Worm (Caenorhabditis elegans): ENCODE measurements around the gene F42G4.6.

F42G4.6 gene

ce11 chrII:13078848-13079428, at the start of gene F42G4.6:
Gene F42G4.6, plus strand, starts transcription at chrII:13079378.
- TF ChIP-seq lin-13 (GFP tag; optimal IDR thresholded peaks at IDR 0.05): no peak
- TF ChIP-seq ztf-4 (tag; optimal IDR thresholded peaks at IDR 0.05): no peak
- TF ChIP-seq sma-3 (GFP tag; optimal IDR thresholded peaks at IDR 0.05): no peak
- no peak for TF ChIP-seq mdl-1 (tag; optimal IDR thresholded peaks at IDR 0.05)
- no peak for TF ChIP-seq peb-1 (tag; optimal IDR thresholded peaks at IDR 0.05)
- no peak for TF ChIP-seq mbf-1 (tag; optimal IDR thresholded peaks at IDR 0.05)
- TF ChIP-seq blmp-1 (tag; optimal IDR thresholded peaks at IDR 0.05; ENCODE audit: insufficient read depth): no peak
- TF ChIP-seq nhr-10 (tag; optimal IDR thresholded peaks at IDR 0.05): no peak
- no peak for TF ChIP-seq alr-1 (tag; optimal IDR thresholded peaks at IDR 0.05)
- no peak for TF ChIP-seq lsy-2 (tag; optimal IDR thresholded peaks at IDR 0.05)
- TF ChIP-seq ZK546.5 (tag; optimal IDR thresholded peaks at IDR 0.05): no peak
- TF ChIP-seq unc-55 (GFP tag; optimal IDR thresholded peaks at IDR 0.05): no peak
- TF ChIP-seq F13H6.1 (tag; optimal IDR thresholded peaks at IDR 0.05): no peak
- TF ChIP-seq crh-2 (tag; optimal IDR thresholded peaks at IDR 0.05): peak; percentile 26
- TF ChIP-seq mab-5 (tag; optimal IDR thresholded peaks at IDR 0.05): no peak
- TF ChIP-seq fos-1 (tag; optimal IDR thresholded peaks at IDR 0.05): peak; percentile 74
- TF ChIP-seq ztf-11 (tag; optimal IDR thresholded peaks at IDR 0.05): no peak
- TF ChIP-seq ztf-1 (GFP tag; conservative IDR thresholded peaks at IDR 0.05): no peak
- TF ChIP-seq sma-9 (GFP tag; optimal IDR thresholded peaks at IDR 0.05): peak; percentile 12
- TF ChIP-seq sma-9 (tag; optimal IDR thresholded peaks at IDR 0.05): no peak
- TF ChIP-seq unc-62 (GFP tag; optimal IDR thresholded peaks at IDR 0.05): no peak
- TF ChIP-seq gmeb-1 (tag; optimal IDR thresholded peaks at IDR 0.05): peak; percentile 49
- no peak for TF ChIP-seq unc-39 (tag; optimal IDR thresholded peaks at IDR 0.05)
- TF ChIP-seq egl-27 (tag; optimal IDR thresholded peaks at IDR 0.05): no peak
- TF ChIP-seq skn-1 (tag; optimal IDR thresholded peaks at IDR 0.05): no peak
- TF ChIP-seq snpc-4 (tag; optimal IDR thresholded peaks at IDR 0.05): no peak

ce11 chrII:13030051-13030437, 49.1 kb upstream of the F42G4.6 start:
- TF ChIP-seq aly-2 (tag; optimal IDR thresholded peaks at IDR 0.05): no peak
- TF ChIP-seq blmp-1 (tag; optimal IDR thresholded peaks at IDR 0.05; ENCODE audit: insufficient read depth): no peak
- no peak for TF ChIP-seq egl-27 (tag; optimal IDR thresholded peaks at IDR 0.05)
- no peak for TF ChIP-seq ztf-1 (GFP tag; conservative IDR thresholded peaks at IDR 0.05)
- no peak for TF ChIP-seq nhr-77 (tag; optimal IDR thresholded peaks at IDR 0.05)
- no peak for TF ChIP-seq peb-1 (tag; optimal IDR thresholded peaks at IDR 0.05)
- TF ChIP-seq elt-1 (tag; optimal IDR thresholded peaks at IDR 0.05): no peak
- TF ChIP-seq mab-5 (tag; optimal IDR thresholded peaks at IDR 0.05): no peak
- no peak for TF ChIP-seq nhr-129 (tag; optimal IDR thresholded peaks at IDR 0.05)
- TF ChIP-seq nhr-21 (tag; optimal IDR thresholded peaks at IDR 0.05): no peak
- no peak for TF ChIP-seq unc-55 (GFP tag; optimal IDR thresholded peaks at IDR 0.05)
- TF ChIP-seq lsy-2 (tag; optimal IDR thresholded peaks at IDR 0.05): no peak
- no peak for TF ChIP-seq elt-3 (tag; optimal IDR thresholded peaks at IDR 0.05)
- no peak for TF ChIP-seq lin-11 (tag; optimal IDR thresholded peaks at IDR 0.05)
- TF ChIP-seq sem-4 (tag; optimal IDR thresholded peaks at IDR 0.05): no peak
- TF ChIP-seq alr-1 (tag; optimal IDR thresholded peaks at IDR 0.05): no peak
- TF ChIP-seq nhr-6 (tag; optimal IDR thresholded peaks at IDR 0.05): no peak
- TF ChIP-seq unc-39 (tag; optimal IDR thresholded peaks at IDR 0.05): no peak
- no peak for TF ChIP-seq lin-13 (GFP tag; optimal IDR thresholded peaks at IDR 0.05)

ce11 chrII:13030567-13031188, 48.5 kb upstream of the F42G4.6 start:
- no peak for TF ChIP-seq R02D3.7 (tag; optimal IDR thresholded peaks at IDR 0.05)
- no peak for TF ChIP-seq dmd-4 (tag; optimal IDR thresholded peaks at IDR 0.05)
- TF ChIP-seq elt-1 (tag; optimal IDR thresholded peaks at IDR 0.05): no peak
- TF ChIP-seq lsy-2 (tag; optimal IDR thresholded peaks at IDR 0.05): peak in 1 of 2 experiments; percentile 65
- no peak for TF ChIP-seq ceh-82 (tag; optimal IDR thresholded peaks at IDR 0.05)
- peak; percentile 46 for TF ChIP-seq nhr-21 (tag; optimal IDR thresholded peaks at IDR 0.05)
- TF ChIP-seq peb-1 (tag; optimal IDR thresholded peaks at IDR 0.05): no peak
- TF ChIP-seq C34F6.9 (tag; optimal IDR thresholded peaks at IDR 0.05): peak; percentile 58
- TF ChIP-seq ztf-1 (GFP tag; conservative IDR thresholded peaks at IDR 0.05): no peak
- no peak for TF ChIP-seq mbf-1 (tag; optimal IDR thresholded peaks at IDR 0.05)
- TF ChIP-seq ceh-16 (tag; optimal IDR thresholded peaks at IDR 0.05): no peak
- TF ChIP-seq lin-13 (GFP tag; optimal IDR thresholded peaks at IDR 0.05): no peak
- peak; percentile 74 for TF ChIP-seq nhr-25 (tag; optimal IDR thresholded peaks at IDR 0.05)
- TF ChIP-seq sma-9 (GFP tag; optimal IDR thresholded peaks at IDR 0.05): peak; percentile 53
- no peak for TF ChIP-seq sma-9 (tag; optimal IDR thresholded peaks at IDR 0.05)
- TF ChIP-seq unc-62 (GFP tag; optimal IDR thresholded peaks at IDR 0.05): no peak
- peak in 1 of 2 experiments; percentile 6 for TF ChIP-seq mdl-1 (tag; optimal IDR thresholded peaks at IDR 0.05)
- TF ChIP-seq snpc-4 (tag; optimal IDR thresholded peaks at IDR 0.05): no peak
- TF ChIP-seq nhr-129 (tag; optimal IDR thresholded peaks at IDR 0.05): peak; percentile 70
- no peak for TF ChIP-seq ama-1 (optimal IDR thresholded peaks at IDR 0.05)
- no peak for TF ChIP-seq nhr-23 (tag; optimal IDR thresholded peaks at IDR 0.05)
- TF ChIP-seq F13H6.1 (tag; optimal IDR thresholded peaks at IDR 0.05): peak; percentile 85
- peak; percentile 47 for TF ChIP-seq sem-4 (tag; optimal IDR thresholded peaks at IDR 0.05)
- peak; percentile 12 for TF ChIP-seq egl-27 (tag; optimal IDR thresholded peaks at IDR 0.05)
- peak; percentile 14 for TF ChIP-seq gmeb-1 (tag; optimal IDR thresholded peaks at IDR 0.05)
- no peak for TF ChIP-seq lin-11 (tag; optimal IDR thresholded peaks at IDR 0.05)
- TF ChIP-seq alr-1 (tag; optimal IDR thresholded peaks at IDR 0.05): no peak
- peak; percentile 44 for TF ChIP-seq unc-55 (GFP tag; optimal IDR thresholded peaks at IDR 0.05)
- TF ChIP-seq ztf-11 (tag; optimal IDR thresholded peaks at IDR 0.05): no peak
- TF ChIP-seq zag-1 (tag; optimal IDR thresholded peaks at IDR 0.05): no peak
- peak; percentile 66 for TF ChIP-seq fos-1 (tag; optimal IDR thresholded peaks at IDR 0.05)
- TF ChIP-seq Y55F3AM.14 (GFP tag; optimal IDR thresholded peaks at IDR 0.05): no peak
- TF ChIP-seq mab-5 (tag; optimal IDR thresholded peaks at IDR 0.05): no peak
- peak; percentile 66 for TF ChIP-seq blmp-1 (tag; optimal IDR thresholded peaks at IDR 0.05; ENCODE audit: insufficient read depth)
- peak; percentile 64 for TF ChIP-seq crh-2 (tag; optimal IDR thresholded peaks at IDR 0.05)

Data from whole organism, L2 larva.